Fruit fly (Drosophila melanogaster) whole organism, prepupa: ENCODE measurements around the gene CG43163.

Experiments
- Blimp-1 ChIP-seq: fragments of 200-800 bp; sonication (Bioruptor generic); optimal IDR thresholded peaks from 3 replicates; lab custom pipeline; 2017; ENCODE audit warnings: missing biosample characterization, missing genetic modification characterization, mild to moderate bottlenecking, moderate library complexity, missing genetic modification reagents
- CG10631 ChIP-seq: fragments of 200-800 bp; sonication (Bioruptor generic); optimal IDR thresholded peaks from 2 replicates; lab custom pipeline; 2016; ENCODE audit warnings: missing biosample characterization, missing genetic modification characterization
- CG10669 ChIP-seq: fragments of 200-800 bp; sonication (Bioruptor generic); optimal IDR thresholded peaks from 3 replicates; lab custom pipeline; 2018; ENCODE audit warnings: missing biosample characterization, mild to moderate bottlenecking, missing genetic modification characterization, moderate library complexity
- CG11294 ChIP-seq: fragments of 200-800 bp; sonication (Bioruptor generic); IDR thresholded peaks from 2 replicates; pipeline ENCODE4 v1.3.6; 2022; ENCODE audit warnings: missing biosample characterization, missing genetic modification characterization
- CG11762 ChIP-seq: fragments of 200-800 bp; sonication (Bioruptor generic); optimal IDR thresholded peaks from 3 replicates; lab custom pipeline; 2016; ENCODE audit warnings: missing biosample characterization, missing genetic modification characterization; ENCODE audit not compliant: insufficient read depth
- CG11902 ChIP-seq: fragments of 200-800 bp; sonication (Bioruptor generic); optimal IDR thresholded peaks from 3 replicates; lab custom pipeline; 2016; ENCODE audit warnings: missing biosample characterization, missing genetic modification characterization
- CG15336 ChIP-seq: fragments of 200-800 bp; sonication (Bioruptor generic); IDR thresholded peaks from 2 replicates; pipeline ENCODE4 v1.3.6; 2022; ENCODE audit warnings: missing biosample characterization, missing genetic modification characterization
- CG1621 ChIP-seq: fragments of 200-800 bp; sonication (Bioruptor generic); optimal IDR thresholded peaks from 3 replicates; lab custom pipeline; 2018; ENCODE audit warnings: missing biosample characterization, mild to moderate bottlenecking, missing genetic modification characterization
- CG16779 ChIP-seq: fragments of 200-800 bp; sonication (Bioruptor generic); optimal IDR thresholded peaks from 3 replicates; lab custom pipeline; 2017; ENCODE audit warnings: missing biosample characterization, mild to moderate bottlenecking, missing genetic modification characterization
- CG3032 ChIP-seq: fragments of 200-800 bp; optimal IDR thresholded peaks from 2 replicates; lab custom pipeline; 2019; ENCODE audit warnings: missing biosample characterization, mild to moderate bottlenecking, missing genetic modification characterization, moderate library complexity
- CG31627 ChIP-seq: fragments of 200-800 bp; sonication (Bioruptor generic); optimal IDR thresholded peaks from 3 replicates; lab custom pipeline; 2016; ENCODE audit warnings: missing biosample characterization, missing genetic modification characterization
- CG32006 ChIP-seq: fragments of 200-800 bp; sonication (Bioruptor generic); optimal IDR thresholded peaks from 3 replicates; lab custom pipeline; 2017; ENCODE audit warnings: missing biosample characterization, mild to moderate bottlenecking, missing genetic modification characterization
- CG34406 ChIP-seq: fragments of 200-800 bp; sonication (Bioruptor generic); optimal IDR thresholded peaks from 3 replicates; lab custom pipeline; 2016; ENCODE audit warnings: missing biosample characterization, missing genetic modification characterization
- CG4318 ChIP-seq: fragments of 200-800 bp; sonication (Bioruptor generic); optimal IDR thresholded peaks from 3 replicates; lab custom pipeline; 2017; ENCODE audit warnings: missing biosample characterization, mild to moderate bottlenecking, missing genetic modification characterization
- CG6163 ChIP-seq: fragments of 200-800 bp; sonication (Bioruptor generic); IDR thresholded peaks from 3 replicates; pipeline ENCODE4 v1.3.6; 2022; ENCODE audit warnings: missing biosample characterization, missing genetic modification characterization
- CG6276 ChIP-seq: fragments of 200-800 bp; sonication (Bioruptor generic); optimal IDR thresholded peaks from 2 replicates; lab custom pipeline; 2017; ENCODE audit warnings: missing biosample characterization, mild to moderate bottlenecking, missing genetic modification characterization
- CG6792 ChIP-seq: fragments of 200-800 bp; sonication (Bioruptor generic); optimal IDR thresholded peaks from 3 replicates; lab custom pipeline; 2016; ENCODE audit warnings: missing biosample characterization, missing genetic modification characterization
- CG6854 ChIP-seq: fragments of 200-800 bp; sonication (Bioruptor generic); optimal IDR thresholded peaks from 2 replicates; lab custom pipeline; 2017; ENCODE audit warnings: missing biosample characterization, mild to moderate bottlenecking, missing genetic modification characterization
- CG8119 ChIP-seq: fragments of 200-800 bp; sonication (Bioruptor generic); IDR thresholded peaks from 3 replicates; pipeline ENCODE4 v1.3.6; 2022; ENCODE audit warnings: missing biosample characterization, missing genetic modification characterization
- CG8319 ChIP-seq: fragments of 200-800 bp; sonication (Bioruptor generic); optimal IDR thresholded peaks from 3 replicates; lab custom pipeline; 2016; ENCODE audit warnings: missing biosample characterization, missing genetic modification characterization
- CG8632 ChIP-seq: fragments of 200-800 bp; sonication (Bioruptor generic); optimal IDR thresholded peaks from 3 replicates; lab custom pipeline; 2016; ENCODE audit warnings: missing biosample characterization, missing genetic modification characterization
- CG9139 ChIP-seq: fragments of 200-800 bp; sonication (Bioruptor generic); optimal IDR thresholded peaks from 3 replicates; lab custom pipeline; 2017; ENCODE audit warnings: missing biosample characterization, mild to moderate bottlenecking, missing genetic modification characterization
- Eip78C ChIP-seq: fragments of 200-800 bp; sonication (Bioruptor generic); peaks from one replicate; lab custom pipeline; 2016; ENCODE audit warnings: missing biosample characterization, missing genetic modification characterization
- Eip93F ChIP-seq: fragments of 200-800 bp; sonication (Bioruptor generic); optimal IDR thresholded peaks from 2 replicates; lab custom pipeline; 2016; ENCODE audit warnings: missing biosample characterization, mild to moderate bottlenecking, missing genetic modification characterization
- Ets21C ChIP-seq: fragments of 200-800 bp; sonication (Bioruptor generic); optimal IDR thresholded peaks from 3 replicates; lab custom pipeline; 2016; ENCODE audit warnings: missing biosample characterization, missing genetic modification characterization
- Ets96B ChIP-seq: fragments of 200-800 bp; optimal IDR thresholded peaks from 2 replicates; lab custom pipeline; 2019; ENCODE audit warnings: missing biosample characterization, mild to moderate bottlenecking, missing genetic modification characterization, moderate library complexity
- Gug ChIP-seq: fragments of 200-800 bp; sonication (Bioruptor generic); IDR thresholded peaks from 2 replicates; pipeline ENCODE4 v1.3.6; 2022; ENCODE audit warnings: missing biosample characterization, missing genetic modification characterization
- Hr38 ChIP-seq: sonication (Bioruptor generic); optimal IDR thresholded peaks from 2 replicates; lab custom pipeline; 2016; ENCODE audit warnings: missing biosample characterization, missing genetic modification characterization
- Hr39 ChIP-seq: fragments of 200-800 bp; sonication (Bioruptor generic); optimal IDR thresholded peaks from 2 replicates; lab custom pipeline; 2016; ENCODE audit warnings: missing biosample characterization, missing genetic modification characterization
- Hr4 ChIP-seq: fragments of 200-800 bp; sonication (Bioruptor generic); optimal IDR thresholded peaks from 3 replicates; lab custom pipeline; 2016; ENCODE audit warnings: missing biosample characterization, missing genetic modification characterization
- Lpt ChIP-seq: fragments of 200-800 bp; sonication (Bioruptor generic); optimal IDR thresholded peaks from 3 replicates; lab custom pipeline; 2016; ENCODE audit warnings: missing biosample characterization, missing genetic modification characterization
- OdsH ChIP-seq: fragments of 200-800 bp; sonication (Bioruptor generic); optimal IDR thresholded peaks from 3 replicates; lab custom pipeline; 2016; ENCODE audit warnings: missing biosample characterization, missing genetic modification characterization
- Smox ChIP-seq: fragments of 200-800 bp; sonication (Bioruptor generic); optimal IDR thresholded peaks from 3 replicates; lab custom pipeline; 2016; ENCODE audit warnings: missing biosample characterization, missing genetic modification characterization
- Sox102F ChIP-seq: fragments of 200-800 bp; sonication (Bioruptor generic); optimal IDR thresholded peaks from 2 replicates; lab custom pipeline; 2016; ENCODE audit warnings: missing biosample characterization, mild to moderate bottlenecking, missing genetic modification characterization
- Sox14 ChIP-seq: fragments of 200-800 bp; sonication (Bioruptor generic); optimal IDR thresholded peaks from 3 replicates; lab custom pipeline; 2016; ENCODE audit warnings: missing biosample characterization, missing genetic modification characterization
- Sox15 ChIP-seq: fragments of 200-800 bp; sonication (Bioruptor generic); optimal IDR thresholded peaks from 3 replicates; lab custom pipeline; 2016; ENCODE audit warnings: missing biosample characterization, missing genetic modification characterization
- acj6 ChIP-seq: fragments of 200-800 bp; sonication (Bioruptor generic); optimal IDR thresholded peaks from 3 replicates; lab custom pipeline; 2016; ENCODE audit warnings: missing biosample characterization, missing genetic modification characterization
- cyc ChIP-seq: fragments of 200-800 bp; sonication (Bioruptor generic); optimal IDR thresholded peaks from 3 replicates; lab custom pipeline; 2016; ENCODE audit warnings: missing biosample characterization, missing genetic modification characterization
- dac ChIP-seq: fragments of 200-800 bp; sonication (Bioruptor generic); optimal IDR thresholded peaks from 2 replicates; lab custom pipeline; 2017; ENCODE audit warnings: missing biosample characterization, mild to moderate bottlenecking, missing genetic modification characterization
- dsx ChIP-seq: fragments of 200-800 bp; optimal IDR thresholded peaks from 3 replicates; lab custom pipeline; 2019; ENCODE audit warnings: missing biosample characterization, mild to moderate bottlenecking, missing genetic modification characterization, moderate library complexity; ENCODE audit not compliant: poor library complexity, severe bottlenecking
- eg ChIP-seq: fragments of 200-800 bp; sonication (Bioruptor generic); IDR thresholded peaks from 3 replicates; pipeline ENCODE4 v1.3.6; 2022; ENCODE audit warnings: missing biosample characterization, missing genetic modification characterization
- esn ChIP-seq: fragments of 200-800 bp; sonication (Bioruptor generic); optimal IDR thresholded peaks from 2 replicates; lab custom pipeline; 2016; ENCODE audit warnings: missing biosample characterization, mild to moderate bottlenecking, missing genetic modification characterization, moderate library complexity
- fd59A ChIP-seq: fragments of 200-800 bp; sonication (Bioruptor generic); optimal IDR thresholded peaks from 2 replicates; lab custom pipeline; 2017; ENCODE audit warnings: missing biosample characterization, mild to moderate bottlenecking, missing genetic modification characterization, missing genetic modification reagents
- fd85E ChIP-seq: fragments of 200-800 bp; sonication (Bioruptor generic); optimal IDR thresholded peaks from 3 replicates; lab custom pipeline; 2016; ENCODE audit warnings: missing biosample characterization, missing genetic modification characterization
- lz ChIP-seq: fragments of 200-800 bp; sonication (Bioruptor generic); optimal IDR thresholded peaks from 3 replicates; lab custom pipeline; 2016; ENCODE audit warnings: missing biosample characterization, missing genetic modification characterization
- net ChIP-seq: fragments of 200-800 bp; sonication (Bioruptor generic); optimal IDR thresholded peaks from 3 replicates; lab custom pipeline; 2016; ENCODE audit warnings: missing biosample characterization, missing genetic modification characterization
- pdm3 ChIP-seq: fragments of 200-800 bp; sonication (Bioruptor generic); optimal IDR thresholded peaks from 3 replicates; lab custom pipeline; 2016; ENCODE audit warnings: missing biosample characterization, missing genetic modification characterization
- salr ChIP-seq, 2 experiments: fragments of 200-800 bp; sonication (Bioruptor generic); optimal IDR thresholded peaks; 3 replicates each; lab custom pipeline; 2016 to 2018; ENCODE audit warnings: missing biosample characterization in 2 of 2, missing genetic modification characterization in 2 of 2, mild to moderate bottlenecking in 1 of 2
- ss ChIP-seq, 2 experiments: fragments of 200-800 bp; sonication (Bioruptor generic); optimal IDR thresholded peaks; 2 replicates in 1 of 2; 3 replicates in 1 of 2; lab custom pipeline; 2017 to 2018; ENCODE audit warnings: mild to moderate bottlenecking in 2 of 2, missing biosample characterization in 2 of 2, missing genetic modification characterization in 2 of 2, moderate library complexity in 1 of 2
- svp ChIP-seq: fragments of 200-800 bp; sonication (Bioruptor generic); peaks from one replicate; lab custom pipeline; 2016; ENCODE audit warnings: missing biosample characterization, missing genetic modification characterization
- topi ChIP-seq: fragments of 200-800 bp; sonication (Bioruptor generic); optimal IDR thresholded peaks from 3 replicates; lab custom pipeline; 2016; ENCODE audit warnings: missing biosample characterization, missing genetic modification characterization
- vri ChIP-seq: fragments of 200-800 bp; sonication (Bioruptor generic); optimal IDR thresholded peaks from 3 replicates; lab custom pipeline; 2016; ENCODE audit warnings: missing biosample characterization, mild to moderate bottlenecking, missing genetic modification characterization

CG43163 gene

DNA sequence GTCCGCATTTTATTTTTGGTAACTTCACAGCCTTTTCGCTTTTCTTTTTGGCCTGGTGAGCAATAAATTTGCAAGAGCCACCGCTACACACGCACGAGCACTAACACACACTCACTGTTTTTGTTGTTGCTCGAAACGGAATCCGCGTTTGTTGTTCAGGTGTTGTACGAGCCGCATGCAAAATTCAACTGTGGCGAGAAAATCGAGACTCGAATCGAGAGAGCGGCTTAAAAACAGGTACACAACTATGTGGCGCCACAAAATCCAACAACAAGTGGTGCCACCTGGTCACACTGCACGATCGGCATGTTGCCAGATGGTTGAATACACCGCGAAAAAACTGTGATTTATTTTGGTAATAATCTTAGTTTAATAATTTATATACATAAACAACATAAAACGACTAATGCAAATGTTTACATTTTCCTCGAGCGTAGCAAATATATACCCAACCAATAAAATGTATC, at the start of gene CG43163:
CG43163 (minus strand) TSS at position 172 of the 467 bp plus-strand sequence.
- TF ChIP-seq Ets21C (GFP tag; lab: Kevin White, UChicago) = no peak
- peak; percentile 71; the same call in 2 of the 3 replicates for TF ChIP-seq CG8119
- peak; percentile 52 for TF ChIP-seq CG3032 (tag; lab: Kevin White, UChicago)
- no peak for TF ChIP-seq acj6 (GFP tag; lab: Kevin White, UChicago)
- TF ChIP-seq Sox15 (GFP tag; lab: Kevin White, UChicago) = peak; percentile 19
- no peak for TF ChIP-seq Smox (GFP tag; lab: Kevin White, UChicago)
- peak; percentile 19 for TF ChIP-seq CG9139 (GFP tag; lab: Kevin White, UChicago)
- peak; percentile 78 for TF ChIP-seq CG6163 (GFP tag; lab: Robert Waterston, UW)
- peak; percentile 16 to 42 for TF ChIP-seq salr (GFP tag; optimal IDR thresholded peaks at IDR 0.05; lab: Kevin White, UChicago)
- TF ChIP-seq CG6276 = no peak
- TF ChIP-seq CG4318 (GFP tag; lab: Kevin White, UChicago) = no peak
- no peak for TF ChIP-seq Hr38 (GFP tag; lab: Kevin White, UChicago)
- TF ChIP-seq Lpt (GFP tag; lab: Kevin White, UChicago) = peak; percentile 55
- TF ChIP-seq fd85E (GFP tag; lab: Kevin White, UChicago) = no peak
- no peak for TF ChIP-seq CG32006 (GFP tag; lab: Kevin White, UChicago)
- TF ChIP-seq CG11762 = peak; percentile 38
- no peak for TF ChIP-seq Eip93F (GFP tag; lab: Kevin White, UChicago)
- peak; percentile 51 for TF ChIP-seq Ets96B (tag; lab: Kevin White, UChicago)
- peak; percentile 70 for TF ChIP-seq lz (GFP tag; lab: Kevin White, UChicago)
- peak; percentile 14 for TF ChIP-seq CG8319 (GFP tag; lab: Kevin White, UChicago)
- TF ChIP-seq CG11902 (GFP tag; lab: Kevin White, UChicago) = no peak
- no peak for TF ChIP-seq fd59A (GFP tag; lab: Kevin White, UChicago)
- TF ChIP-seq dac (GFP tag; lab: Kevin White, UChicago) = no peak
- peak; percentile 33 to 55 for TF ChIP-seq ss (GFP tag; optimal IDR thresholded peaks at IDR 0.05; lab: Kevin White, UChicago)
- TF ChIP-seq CG15336 = peak; percentile 79
- peak; percentile 57 for TF ChIP-seq cyc (GFP tag; lab: Kevin White, UChicago)
- no peak for TF ChIP-seq Blimp-1
- peak; percentile 69 for TF ChIP-seq topi
- TF ChIP-seq svp (GFP tag; lab: Kevin White, UChicago) = no peak
- TF ChIP-seq net (GFP tag; lab: Kevin White, UChicago) = no peak
- peak; percentile 81 for TF ChIP-seq eg (GFP tag; lab: Robert Waterston, UW)
- peak; percentile 82 for TF ChIP-seq dsx (GFP tag; lab: Kevin White, UChicago)
- no peak for TF ChIP-seq pdm3 (GFP tag; lab: Kevin White, UChicago)
- TF ChIP-seq CG6792 (GFP tag; lab: Kevin White, UChicago) = peak; percentile 56
- no peak for TF ChIP-seq CG10631 (GFP tag; lab: Kevin White, UChicago)
- TF ChIP-seq CG6854 (GFP tag; lab: Kevin White, UChicago) = peak; percentile 6
- TF ChIP-seq Hr39 (GFP tag; lab: Kevin White, UChicago) = no peak
- TF ChIP-seq CG34406 (GFP tag; lab: Kevin White, UChicago) = peak; percentile 60
- peak; percentile 36 for TF ChIP-seq CG1621
- TF ChIP-seq Gug (GFP tag; lab: Robert Waterston, UW) = peak; percentile 52
- TF ChIP-seq CG8632 (GFP tag; lab: Kevin White, UChicago) = peak; percentile 47
- TF ChIP-seq Hr4 (GFP tag; lab: Kevin White, UChicago) = no peak
- peak; percentile 78 for TF ChIP-seq esn (GFP tag; lab: Kevin White, UChicago)
- TF ChIP-seq CG10669 (GFP tag; lab: Kevin White, UChicago) = peak; percentile 54
- TF ChIP-seq CG11294 = no peak; the same call in 1 of the 2 replicates
- TF ChIP-seq vri = no peak
- peak; percentile 63 for TF ChIP-seq CG31627 (GFP tag; lab: Kevin White, UChicago)
- TF ChIP-seq Sox14 (GFP tag; lab: Kevin White, UChicago) = peak; percentile 76
- no peak for TF ChIP-seq OdsH
- TF ChIP-seq CG16779 = no peak
- peak; percentile 92 for TF ChIP-seq Eip78C
- TF ChIP-seq Sox102F (GFP tag; lab: Kevin White, UChicago) = no peak
